Worm (Caenorhabditis elegans) whole organism, mixed stage, embryonic: ENCODE results near the gene F58B4.7.

Experiments used
- elt-3 ChIP-seq: fragments of 150-350 bp; optimal IDR thresholded peaks from 2 replicates; lab custom pipeline; 2014; ENCODE audit warnings: missing biosample characterization, missing genetic modification characterization
- ztf-11 ChIP-seq: fragments of 150-350 bp; optimal IDR thresholded peaks from 2 replicates; lab custom pipeline; 2014; ENCODE audit warnings: missing biosample characterization, missing genetic modification characterization

DNA sequence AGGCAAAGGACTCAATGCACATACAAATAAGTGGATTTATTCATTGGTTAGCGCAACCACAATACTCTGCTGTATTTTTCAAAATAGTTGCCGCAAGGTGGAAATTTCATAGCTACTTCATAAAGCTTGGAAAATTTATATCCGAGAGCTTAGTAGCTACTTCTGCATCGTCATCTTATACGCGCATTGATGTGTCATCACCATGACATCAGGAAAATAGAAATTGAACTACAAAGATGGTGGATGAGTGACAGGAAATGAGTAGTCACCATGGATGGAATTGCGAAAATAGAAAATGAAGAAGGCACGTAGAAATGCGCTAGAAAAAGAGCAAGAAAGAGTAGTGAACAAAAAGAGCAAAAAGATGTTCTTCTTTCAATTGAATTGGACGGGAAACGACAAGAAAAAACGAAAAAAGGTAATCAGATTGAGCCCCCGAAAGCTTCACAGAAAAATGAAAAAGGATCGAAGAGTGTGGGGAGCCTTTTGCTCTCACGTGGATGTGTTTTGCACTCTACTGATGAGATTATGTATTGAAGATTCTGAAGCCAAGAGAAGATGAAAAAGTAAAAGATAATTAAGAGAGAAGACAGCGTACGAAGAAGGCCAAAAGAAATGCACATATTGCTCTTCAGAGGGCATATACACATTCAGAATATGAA lies 48.1 kb downstream of the F58B4.7 start:
- no peak for TF ChIP-seq ztf-11
- TF ChIP-seq elt-3: no peak
